Worm (Caenorhabditis elegans): ENCODE data around the gene F53F1.2.

DNA sequence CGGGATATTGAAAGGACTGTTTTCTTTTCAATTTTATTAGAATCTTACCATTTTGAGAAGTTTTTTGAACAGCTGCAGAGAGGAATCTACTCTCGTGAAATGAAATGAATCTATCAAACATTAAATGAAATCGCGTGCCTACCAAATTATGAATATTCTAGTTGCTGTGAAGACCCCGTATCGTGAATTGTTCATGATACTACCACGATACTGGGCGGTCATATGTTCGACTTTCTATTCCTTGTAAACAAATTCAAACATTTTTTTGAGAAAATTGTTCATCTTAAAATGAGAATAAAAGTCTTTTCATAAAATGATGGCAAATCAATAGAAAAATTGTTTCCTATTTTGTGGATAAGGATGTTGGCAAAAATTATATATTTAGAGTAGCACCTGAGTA, 20.8 kb upstream of the F53F1.2 start, which contains the start of gene gcy-34:
- no peak for TF ChIP-seq cog-1 (tag; optimal IDR thresholded peaks at IDR 0.05)
- TF ChIP-seq ztf-29 (GFP tag; IDR thresholded peaks at IDR 0.05) = no peak
- TF ChIP-seq flt-1 (GFP tag; IDR thresholded peaks at IDR 0.05) = no peak
- no peak for TF ChIP-seq T22C8.4 (GFP tag; IDR thresholded peaks at IDR 0.05)
- no peak for TF ChIP-seq klf-2 (GFP tag; conservative IDR thresholded peaks at IDR 0.05)
- TF ChIP-seq tab-1 (GFP tag; IDR thresholded peaks at IDR 0.05) = no peak
